Worm (Caenorhabditis elegans): ENCODE measurements around the gene Y50D7A.3.

DNA sequence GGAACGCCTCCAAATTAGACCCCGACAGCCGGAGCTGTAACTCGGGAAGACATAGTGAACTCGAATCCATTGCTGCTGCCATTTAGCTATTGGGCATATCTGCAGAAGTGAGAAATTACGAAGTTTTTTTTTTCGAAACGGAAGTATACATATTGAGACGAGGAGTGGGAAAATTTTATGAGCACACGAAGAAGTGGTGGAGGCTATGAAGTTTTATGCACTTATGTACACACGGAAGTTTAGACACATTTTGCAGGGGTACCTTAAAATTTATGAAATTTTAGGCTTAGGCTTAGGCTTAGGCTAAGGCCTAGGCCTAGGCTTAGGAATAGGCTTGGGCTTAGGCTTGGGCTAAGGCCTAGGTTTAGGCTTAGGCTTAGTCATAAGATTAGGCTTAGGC is 47.3 kb upstream of the Y50D7A.3 start, which contains the start of gene W10C4.1:
- TF ChIP-seq hmg-20 (GFP tag; IDR thresholded peaks at IDR 0.05) (no peak), zfh-2 (GFP tag; conservative IDR thresholded peaks at IDR 0.05) (no peak), ztf-26 (tag; optimal IDR thresholded peaks at IDR 0.05) (no peak)
